Fruit fly (Drosophila melanogaster) whole organism, embryonic: ENCODE measurements around the gene CG5618.

Source experiments
- Atf3 ChIP-seq: fragments of 200-800 bp; sonication (Bioruptor generic); optimal IDR thresholded peaks from 3 replicates; lab custom pipeline; 2016; ENCODE audit warnings: missing biosample characterization, missing genetic modification characterization
- B-H2 ChIP-seq: fragments of 200-800 bp; sonication (Bioruptor generic); optimal IDR thresholded peaks from 2 replicates; lab custom pipeline; 2018; ENCODE audit warnings: missing biosample characterization, mild to moderate bottlenecking, missing genetic modification characterization
- CG14860 ChIP-seq: fragments of 200-800 bp; sonication (Bioruptor generic); IDR thresholded peaks from 3 replicates; pipeline ENCODE4 v1.3.6; 2022; ENCODE audit warnings: missing biosample characterization, missing genetic modification characterization; ENCODE audit not compliant: partially characterized antibody
- CG15601 ChIP-seq: fragments of 200-800 bp; sonication (Bioruptor generic); optimal IDR thresholded peaks from 3 replicates; lab custom pipeline; 2019; ENCODE audit warnings: missing biosample characterization, mild to moderate bottlenecking, missing genetic modification characterization, moderate library complexity
- CG1602 ChIP-seq: fragments of 200-800 bp; sonication (Bioruptor generic); optimal IDR thresholded peaks from 3 replicates; lab custom pipeline; 2016; ENCODE audit warnings: missing biosample characterization, missing genetic modification characterization
- CG17912 ChIP-seq: fragments of 200-800 bp; sonication (Bioruptor generic); optimal IDR thresholded peaks from 2 replicates; lab custom pipeline; 2018; ENCODE audit warnings: missing biosample characterization, mild to moderate bottlenecking, missing genetic modification characterization
- CG1832 ChIP-seq: fragments of 200-800 bp; sonication (Bioruptor generic); optimal IDR thresholded peaks from 2 replicates; lab custom pipeline; 2017; ENCODE audit warnings: missing biosample characterization, mild to moderate bottlenecking, missing genetic modification characterization, inconsistent platforms
- CG2116 ChIP-seq: fragments of 200-800 bp; sonication (Bioruptor generic); optimal IDR thresholded peaks from 3 replicates; lab custom pipeline; 2018; ENCODE audit warnings: missing biosample characterization, mild to moderate bottlenecking, missing genetic modification characterization
- CG30431 ChIP-seq: fragments of 200-800 bp; sonication (Bioruptor generic); optimal IDR thresholded peaks from 2 replicates; lab custom pipeline; 2017; ENCODE audit warnings: missing biosample characterization, missing genetic modification characterization
- CG3065 ChIP-seq: fragments of 200-800 bp; sonication (Bioruptor generic); optimal IDR thresholded peaks from 2 replicates; lab custom pipeline; 2016; ENCODE audit warnings: missing biosample characterization, missing genetic modification characterization
- CG31365 ChIP-seq: fragments of 200-800 bp; sonication (Bioruptor generic); optimal IDR thresholded peaks from 2 replicates; lab custom pipeline; 2018; ENCODE audit warnings: missing biosample characterization, mild to moderate bottlenecking, missing genetic modification characterization
- CG4360 ChIP-seq: fragments of 200-800 bp; sonication (Bioruptor generic); IDR thresholded peaks from 2 replicates; pipeline ENCODE4 v1.3.6; 2022; ENCODE audit warnings: missing biosample characterization, missing genetic modification characterization
- CG4854 ChIP-seq: fragments of 200-800 bp; sonication (Bioruptor generic); optimal IDR thresholded peaks from 2 replicates; lab custom pipeline; 2016; ENCODE audit warnings: missing biosample characterization, missing genetic modification characterization, inconsistent platforms
- CG6791 ChIP-seq: fragments of 200-800 bp; sonication (Bioruptor generic); IDR thresholded peaks from 3 replicates; pipeline ENCODE4 v1.3.6; 2022; ENCODE audit warnings: missing biosample characterization, missing genetic modification characterization; ENCODE audit not compliant: partially characterized antibody
- CG7271 ChIP-seq: fragments of 200-800 bp; sonication (Bioruptor generic); optimal IDR thresholded peaks from 2 replicates; lab custom pipeline; 2018; ENCODE audit warnings: missing biosample characterization, mild to moderate bottlenecking, missing genetic modification characterization, moderate library complexity
- CG8290 ChIP-seq, 3 experiments: fragments of 200-800 bp; sonication (Bioruptor generic); optimal IDR thresholded peaks; 2 replicates each; lab custom pipeline; 2016 to 2019; ENCODE audit warnings: missing biosample characterization in 3 of 3, missing genetic modification characterization in 3 of 3, mild to moderate bottlenecking in 2 of 3, moderate library complexity in 1 of 3
- CG9727 ChIP-seq: fragments of 200-800 bp; sonication (Bioruptor generic); optimal IDR thresholded peaks from 3 replicates; lab custom pipeline; 2017; ENCODE audit warnings: missing biosample characterization, mild to moderate bottlenecking, missing genetic modification characterization
- Dbx ChIP-seq: fragments of 200-800 bp; sonication (Bioruptor generic); IDR thresholded peaks from 3 replicates; pipeline ENCODE4 v1.3.6; 2022; ENCODE audit warnings: missing biosample characterization, missing genetic modification characterization
- Deaf1 ChIP-seq: fragments of 200-800 bp; optimal IDR thresholded peaks from 3 replicates; lab custom pipeline; 2019; ENCODE audit warnings: missing biosample characterization, mild to moderate bottlenecking, missing genetic modification characterization, moderate library complexity
- Dll ChIP-seq: fragments of 200-800 bp; sonication (Bioruptor generic); IDR thresholded peaks from 4 replicates; pipeline ENCODE4 v1.3.6; 2022; ENCODE audit warnings: missing biosample characterization, missing genetic modification characterization; ENCODE audit not compliant: partially characterized antibody
- Dref ChIP-seq: fragments of 200-800 bp; sonication (Bioruptor generic); IDR thresholded peaks from 2 replicates; pipeline ENCODE4 v1.3.6; 2022; ENCODE audit warnings: missing biosample characterization, missing genetic modification characterization
- Hmr ChIP-seq: fragments of 200-800 bp; sonication (Bioruptor generic); optimal IDR thresholded peaks from 3 replicates; lab custom pipeline; 2017; ENCODE audit warnings: mild to moderate bottlenecking, missing biosample characterization, missing genetic modification reagents, missing genetic modification characterization
- Lpt ChIP-seq: fragments of >200 bp; optimal IDR thresholded peaks from 2 replicates; lab custom pipeline; 2018; ENCODE audit warnings: missing biosample characterization, missing genetic modification characterization
- MBD-R2 ChIP-seq: fragments of 200-800 bp; sonication (Bioruptor generic); IDR thresholded peaks from 2 replicates; pipeline ENCODE4 v1.3.6; 2022; ENCODE audit warnings: missing biosample characterization, missing genetic modification characterization
- Med ChIP-seq: fragments of 200-800 bp; sonication (Bioruptor generic); peaks from one replicate; lab custom pipeline; 2016; ENCODE audit warnings: missing biosample characterization, missing genetic modification characterization, mild to moderate bottlenecking, inconsistent platforms, moderate library complexity
- Oaz ChIP-seq: fragments of 200-800 bp; sonication (Bioruptor generic); IDR thresholded peaks from 2 replicates; pipeline ENCODE4 v1.3.6; 2022; ENCODE audit warnings: missing biosample characterization, missing genetic modification characterization
- Pdp1 ChIP-seq, 2 experiments: fragments of 200-800 bp; sonication (Bioruptor generic); optimal IDR thresholded peaks; 3 replicates each; lab custom pipeline; 2016; ENCODE audit warnings: missing biosample characterization in 2 of 2, missing genetic modification characterization in 2 of 2, mild to moderate bottlenecking in 1 of 2, moderate library complexity in 1 of 2
- Side ChIP-seq: fragments of 200-800 bp; sonication (Bioruptor generic); optimal IDR thresholded peaks from 2 replicates; lab custom pipeline; 2016; ENCODE audit warnings: missing biosample characterization, missing genetic modification characterization
- Sox100B ChIP-seq: fragments of 200-800 bp; sonication (Bioruptor generic); optimal IDR thresholded peaks from 3 replicates; lab custom pipeline; 2018; ENCODE audit warnings: missing biosample characterization, mild to moderate bottlenecking, missing genetic modification characterization
- Sry-δ ChIP-seq: fragments of 200-800 bp; sonication (Bioruptor generic); optimal IDR thresholded peaks from 2 replicates; lab custom pipeline; 2016; ENCODE audit warnings: missing biosample characterization, missing genetic modification characterization
- YL-1 ChIP-seq: fragments of 200-800 bp; sonication (Bioruptor generic); optimal IDR thresholded peaks from 3 replicates; lab custom pipeline; 2017; ENCODE audit warnings: missing biosample characterization, mild to moderate bottlenecking, missing genetic modification characterization
- br ChIP-seq: fragments of >200 bp; optimal IDR thresholded peaks from 2 replicates; lab custom pipeline; 2017
- bsh ChIP-seq, 2 experiments: fragments of 200-800 bp; sonication (Bioruptor generic); optimal IDR thresholded peaks; 2 replicates each; lab custom pipeline; 2017 to 2018; ENCODE audit warnings: mild to moderate bottlenecking in 2 of 2, missing biosample characterization in 2 of 2, missing genetic modification characterization in 2 of 2, moderate library complexity in 1 of 2
- dysf ChIP-seq: fragments of 200-800 bp; sonication (Bioruptor generic); IDR thresholded peaks from 3 replicates; pipeline ENCODE4 v1.3.6; 2022; ENCODE audit warnings: missing biosample characterization, missing genetic modification characterization
- gsb-n ChIP-seq: fragments of 200-800 bp; sonication (Bioruptor generic); optimal IDR thresholded peaks from 3 replicates; lab custom pipeline; 2018; ENCODE audit warnings: missing biosample characterization, mild to moderate bottlenecking, missing genetic modification characterization
- hbn ChIP-seq: fragments of 200-800 bp; sonication (Bioruptor generic); IDR thresholded peaks from 2 replicates; pipeline ENCODE4 v1.3.6; 2022; ENCODE audit warnings: missing biosample characterization, missing genetic modification characterization; ENCODE audit not compliant: partially characterized antibody
- kni ChIP-seq: fragments of 200-800 bp; sonication (Bioruptor generic); optimal IDR thresholded peaks from 3 replicates; lab custom pipeline; 2017; ENCODE audit warnings: mild to moderate bottlenecking, missing biosample characterization, missing genetic modification reagents, missing genetic modification characterization
- lab ChIP-seq: fragments of 200-800 bp; sonication (Bioruptor generic); optimal IDR thresholded peaks from 3 replicates; lab custom pipeline; 2017; ENCODE audit warnings: missing biosample characterization, missing genetic modification characterization, mild to moderate bottlenecking, moderate library complexity, missing genetic modification reagents
- nom ChIP-seq: fragments of 200-800 bp; sonication (Bioruptor generic); optimal IDR thresholded peaks from 2 replicates; lab custom pipeline; 2017; ENCODE audit warnings: missing biosample characterization, missing genetic modification characterization, mild to moderate bottlenecking, moderate library complexity, missing genetic modification reagents
- org-1 ChIP-seq: fragments of 200-800 bp; sonication (Bioruptor generic); optimal IDR thresholded peaks from 2 replicates; lab custom pipeline; 2017; ENCODE audit warnings: missing biosample characterization, missing genetic modification characterization
- row ChIP-seq: fragments of 200-800 bp; sonication (Bioruptor generic); IDR thresholded peaks from 3 replicates; pipeline ENCODE4 v1.3.6; 2022; ENCODE audit warnings: missing biosample characterization, missing genetic modification characterization
- schlank ChIP-seq: fragments of 200-800 bp; sonication (Bioruptor generic); optimal IDR thresholded peaks from 2 replicates; lab custom pipeline; 2018; ENCODE audit warnings: missing biosample characterization, mild to moderate bottlenecking, missing genetic modification characterization
- slbo ChIP-seq: fragments of 200-800 bp; sonication (Bioruptor generic); IDR thresholded peaks from 2 replicates; pipeline ENCODE4 v1.3.6; 2022; ENCODE audit warnings: missing biosample characterization, missing genetic modification characterization
- slou ChIP-seq: fragments of 200-800 bp; sonication (Bioruptor generic); optimal IDR thresholded peaks from 3 replicates; lab custom pipeline; 2016; ENCODE audit warnings: missing biosample characterization, missing genetic modification characterization
- stc ChIP-seq: fragments of 200-800 bp; sonication (Bioruptor generic); IDR thresholded peaks from 2 replicates; pipeline ENCODE4 v1.3.6; 2022; ENCODE audit warnings: missing biosample characterization, missing genetic modification characterization
- tll ChIP-seq, 2 experiments: fragments of 200-800 bp in 1 of 2; fragments of >200 bp in 1 of 2; sonication (Bioruptor generic) in 1 of 2; optimal IDR thresholded peaks; 2 replicates each; lab custom pipeline; 2017 to 2019; ENCODE audit warnings: missing biosample characterization in 2 of 2, missing genetic modification characterization in 2 of 2, mild to moderate bottlenecking in 1 of 2, moderate library complexity in 1 of 2
- zfh2 ChIP-seq: fragments of 200-800 bp; sonication (Bioruptor generic); optimal IDR thresholded peaks from 2 replicates; lab custom pipeline; 2016; ENCODE audit warnings: missing biosample characterization, missing genetic modification characterization

CG5618 gene

dm6 chr3L:20387038-20387842 lies 34.0 kb downstream of the CG5618 start (continued):
- TF ChIP-seq schlank: no peak
- no peak for TF ChIP-seq Sry-δ
- no peak for TF ChIP-seq Oaz (GFP tag; lab: Robert Waterston, UW)
- 0 out of 3 replicates have a peak, but pooled peaks have one; percentile 28 for TF ChIP-seq dysf (GFP tag; lab: Robert Waterston, UW)
- TF ChIP-seq CG17912 (GFP tag; lab: Kevin White, UChicago): no peak
- no peak for TF ChIP-seq YL-1 (GFP tag; lab: Kevin White, UChicago)
- TF ChIP-seq slou: no peak
- peak; percentile 6 for TF ChIP-seq CG15601
- peak; percentile 60 for TF ChIP-seq Deaf1 (tag; lab: Kevin White, UChicago)
- TF ChIP-seq Hmr (GFP tag; lab: Kevin White, UChicago): peak; percentile 2
- TF ChIP-seq CG7271: no peak
- peak; percentile 69 for TF ChIP-seq Med (GFP tag; lab: Kevin White, UChicago)
- no peak for TF ChIP-seq CG8290 (GFP tag; optimal IDR thresholded peaks at IDR 0.05; lab: Kevin White, UChicago)
- peak in 1 of 2 experiments; percentile 30 for TF ChIP-seq CG8290 (tag; optimal IDR thresholded peaks at IDR 0.05; lab: Kevin White, UChicago)

- TF ChIP-seq nom: peak; percentile 75
- no peak for TF ChIP-seq CG2116 (GFP tag; lab: Kevin White, UChicago)
- TF ChIP-seq Deaf1 (tag; lab: Kevin White, UChicago): peak; percentile 12
- no peak for TF ChIP-seq CG3065 (GFP tag; lab: Kevin White, UChicago)
- TF ChIP-seq Dll (GFP tag; lab: Robert Waterston, UW): no peak
- TF ChIP-seq bsh (GFP tag; optimal IDR thresholded peaks at IDR 0.05; lab: Kevin White, UChicago): peak in 1 of 2 experiments; percentile 36
- no peak for TF ChIP-seq kni (GFP tag; lab: Kevin White, UChicago)
- peak in 1 of 2 experiments; percentile 87 for TF ChIP-seq Pdp1 (GFP tag; optimal IDR thresholded peaks at IDR 0.05; lab: Kevin White, UChicago)
Observed at dm6 chr3L:20387843-20388163, 34.6 kb downstream of the CG5618 start.

dm6 chr3L:20388983-20389382 lies 35.7 kb downstream of the CG5618 start:
- no peak for TF ChIP-seq br (lab: Kevin White, UChicago)
- no peak for TF ChIP-seq tll (GFP tag; optimal IDR thresholded peaks at IDR 0.05; lab: Kevin White, UChicago)
- peak; percentile 57 for TF ChIP-seq slbo (GFP tag; lab: Robert Waterston, UW)
- no peak for TF ChIP-seq Sox100B
- TF ChIP-seq Side (GFP tag; lab: Kevin White, UChicago): peak; percentile 11
- TF ChIP-seq CG4854: no peak
- no peak for TF ChIP-seq CG6791
- no peak for TF ChIP-seq stc (GFP tag; lab: Robert Waterston, UW)
- TF ChIP-seq lab: peak; percentile 67
- no peak for TF ChIP-seq gsb-n (tag; lab: Kevin White, UChicago)
- no peak for TF ChIP-seq B-H2 (GFP tag; lab: Kevin White, UChicago)
- no peak for TF ChIP-seq CG9727 (GFP tag; lab: Kevin White, UChicago)
- no peak for TF ChIP-seq CG1602 (GFP tag; lab: Kevin White, UChicago)
- peak; percentile 36 for TF ChIP-seq org-1 (GFP tag; lab: Kevin White, UChicago)
- no peak for TF ChIP-seq CG30431 (GFP tag; lab: Kevin White, UChicago)
- no peak for TF ChIP-seq CG1832 (GFP tag; lab: Kevin White, UChicago)
- no peak for TF ChIP-seq CG31365
- TF ChIP-seq hbn: no peak
- peak; percentile 7 for TF ChIP-seq zfh2 (GFP tag; lab: Kevin White, UChicago)
- TF ChIP-seq CG4360 (GFP tag; lab: Robert Waterston, UW): no peak
- TF ChIP-seq MBD-R2 (GFP tag; lab: Robert Waterston, UW): no peak
- TF ChIP-seq Dbx (GFP tag; lab: Robert Waterston, UW): 0 out of 3 replicates have a peak, but pooled peaks have one; percentile 18
- TF ChIP-seq Dref (GFP tag; lab: Robert Waterston, UW): no peak
- TF ChIP-seq row: peak; percentile 63
- no peak for TF ChIP-seq Atf3 (GFP tag; lab: Kevin White, UChicago)
- no peak for TF ChIP-seq Lpt
- TF ChIP-seq CG14860: no peak
